Fruit fly (Drosophila melanogaster) whole organism, embryonic: ENCODE results near the gene Atg5.
A peak's percentile ranks its signal among the peaks of the same experiment; 100 is the strongest.

ENCODE experiments used
- Atf6 ChIP-seq: fragments of 200-800 bp; sonication (Bioruptor generic); IDR thresholded peaks from 2 replicates; pipeline ENCODE4 v1.3.6; 2022; ENCODE audit warnings: missing biosample characterization, missing genetic modification characterization
- CG10209 ChIP-seq: fragments of 200-800 bp; sonication (Bioruptor generic); optimal IDR thresholded peaks from 3 replicates; lab custom pipeline; 2017; ENCODE audit warnings: missing biosample characterization, mild to moderate bottlenecking, missing genetic modification characterization, missing genetic modification reagents
- CG10979 ChIP-seq: fragments of 200-800 bp; sonication (Bioruptor generic); optimal IDR thresholded peaks from 2 replicates; lab custom pipeline; 2018; ENCODE audit warnings: missing biosample characterization, mild to moderate bottlenecking, missing genetic modification characterization, moderate library complexity
- CG13775 ChIP-seq: fragments of 200-800 bp; sonication (Bioruptor generic); optimal IDR thresholded peaks from 3 replicates; lab custom pipeline; 2017; ENCODE audit warnings: missing biosample characterization, mild to moderate bottlenecking, missing genetic modification characterization
- CG17361 ChIP-seq: fragments of 200-800 bp; sonication (Bioruptor generic); IDR thresholded peaks from 3 replicates; pipeline ENCODE4 v1.3.6; 2022; ENCODE audit warnings: missing biosample characterization, missing genetic modification characterization
- CG17612 ChIP-seq: fragments of 200-800 bp; sonication (Bioruptor generic); IDR thresholded peaks from 2 replicates; pipeline ENCODE4 v1.3.6; 2022; ENCODE audit warnings: missing biosample characterization, missing genetic modification characterization
- CG18262 ChIP-seq: fragments of 200-800 bp; optimal IDR thresholded peaks from 3 replicates; lab custom pipeline; 2019; ENCODE audit warnings: missing biosample characterization, mild to moderate bottlenecking, missing genetic modification characterization, moderate library complexity
- CG32532 ChIP-seq: fragments of 200-800 bp; sonication (Bioruptor generic); IDR thresholded peaks from 2 replicates; pipeline ENCODE4 v1.3.6; 2022; ENCODE audit warnings: missing biosample characterization, missing genetic modification characterization
- CG42726 ChIP-seq: fragments of 200-800 bp; sonication (Bioruptor generic); IDR thresholded peaks from 2 replicates; pipeline ENCODE4 v1.3.6; 2022; ENCODE audit warnings: missing biosample characterization, missing genetic modification characterization; ENCODE audit not compliant: partially characterized antibody
- CG4404 ChIP-seq: fragments of 200-800 bp; sonication (Bioruptor generic); IDR thresholded peaks from 2 replicates; pipeline ENCODE4 v1.3.6; 2022; ENCODE audit warnings: missing biosample characterization, missing genetic modification characterization
- CG6683 ChIP-seq: fragments of 200-800 bp; sonication (Bioruptor generic); optimal IDR thresholded peaks from 2 replicates; lab custom pipeline; 2017; ENCODE audit warnings: missing biosample characterization, mild to moderate bottlenecking, missing genetic modification characterization, missing genetic modification reagents
- CG8944 ChIP-seq: fragments of 200-800 bp; sonication (Bioruptor generic); optimal IDR thresholded peaks from 3 replicates; lab custom pipeline; 2016; ENCODE audit warnings: missing biosample characterization, missing genetic modification characterization
- CG9727 ChIP-seq: fragments of 200-800 bp; sonication (Bioruptor generic); optimal IDR thresholded peaks from 3 replicates; lab custom pipeline; 2017; ENCODE audit warnings: missing biosample characterization, mild to moderate bottlenecking, missing genetic modification characterization
- Dip3 ChIP-seq: fragments of 200-800 bp; sonication (Bioruptor generic); optimal IDR thresholded peaks from 3 replicates; lab custom pipeline; 2016; ENCODE audit warnings: missing biosample characterization, missing genetic modification characterization
- E2f2 ChIP-seq: fragments of 200-800 bp; sonication (Bioruptor generic); IDR thresholded peaks from 2 replicates; pipeline ENCODE4 v1.3.6; 2022; ENCODE audit warnings: missing biosample characterization, missing genetic modification characterization
- Ets97D ChIP-seq: fragments of 200-800 bp; sonication (Bioruptor generic); optimal IDR thresholded peaks from 3 replicates; lab custom pipeline; 2016; ENCODE audit warnings: missing biosample characterization, missing genetic modification characterization
- Fer3 ChIP-seq: fragments of 200-800 bp; sonication (Bioruptor generic); optimal IDR thresholded peaks from 2 replicates; lab custom pipeline; 2018; ENCODE audit warnings: missing biosample characterization, mild to moderate bottlenecking, missing genetic modification characterization, moderate library complexity
- H2.0 ChIP-seq: fragments of 200-800 bp; sonication (Bioruptor generic); IDR thresholded peaks from 2 replicates; pipeline ENCODE4 v1.3.6; 2022; ENCODE audit warnings: missing biosample characterization, missing genetic modification characterization
- Hsf ChIP-seq: fragments of 200-800 bp; sonication (Bioruptor generic); optimal IDR thresholded peaks from 3 replicates; lab custom pipeline; 2016; ENCODE audit warnings: missing biosample characterization, missing genetic modification characterization
- MBD-R2 ChIP-seq: fragments of 200-800 bp; sonication (Bioruptor generic); IDR thresholded peaks from 2 replicates; pipeline ENCODE4 v1.3.6; 2022; ENCODE audit warnings: missing biosample characterization, missing genetic modification characterization
- Nf-YA ChIP-seq: fragments of 200-800 bp; sonication (Bioruptor generic); IDR thresholded peaks from 2 replicates; pipeline ENCODE4 v1.3.6; 2022; ENCODE audit warnings: missing biosample characterization, missing genetic modification characterization
- Oli ChIP-seq: fragments of 200-800 bp; sonication (Bioruptor generic); optimal IDR thresholded peaks from 2 replicates; lab custom pipeline; 2018; ENCODE audit warnings: missing biosample characterization, mild to moderate bottlenecking, missing genetic modification characterization, moderate library complexity
- Rfx ChIP-seq: fragments of 200-800 bp; sonication (Bioruptor generic); IDR thresholded peaks from 2 replicates; pipeline ENCODE4 v1.3.6; 2022; ENCODE audit warnings: missing biosample characterization, missing genetic modification characterization
- Xrp1 ChIP-seq: fragments of 200-800 bp; sonication (Bioruptor generic); IDR thresholded peaks from 2 replicates; pipeline ENCODE4 v1.3.6; 2022; ENCODE audit warnings: missing biosample characterization, missing genetic modification characterization
- bsh ChIP-seq, 2 experiments: fragments of 200-800 bp; sonication (Bioruptor generic); optimal IDR thresholded peaks; 2 replicates each; lab custom pipeline; 2017 to 2018; ENCODE audit warnings: mild to moderate bottlenecking in 2 of 2, missing biosample characterization in 2 of 2, missing genetic modification characterization in 2 of 2, moderate library complexity in 1 of 2
- chm ChIP-seq: fragments of 200-800 bp; sonication (Bioruptor generic); IDR thresholded peaks from 2 replicates; pipeline ENCODE4 v1.3.6; 2022; ENCODE audit warnings: missing biosample characterization, missing genetic modification characterization
- gcm ChIP-seq: fragments of 200-800 bp; sonication (Bioruptor generic); optimal IDR thresholded peaks from 2 replicates; lab custom pipeline; 2019; ENCODE audit warnings: missing biosample characterization, mild to moderate bottlenecking, missing genetic modification characterization, moderate library complexity
- grau ChIP-seq: fragments of 200-800 bp; optimal IDR thresholded peaks from 3 replicates; lab custom pipeline; 2019; ENCODE audit warnings: missing biosample characterization, mild to moderate bottlenecking, missing genetic modification characterization, moderate library complexity
- grn ChIP-seq: fragments of 200-800 bp; sonication (Bioruptor generic); optimal IDR thresholded peaks from 3 replicates; lab custom pipeline; 2017; ENCODE audit warnings: missing biosample characterization, missing genetic modification characterization
- h ChIP-seq: fragments of >200 bp; optimal IDR thresholded peaks from 2 replicates; lab custom pipeline; 2017
- hbn ChIP-seq: fragments of 200-800 bp; sonication (Bioruptor generic); IDR thresholded peaks from 2 replicates; pipeline ENCODE4 v1.3.6; 2022; ENCODE audit warnings: missing biosample characterization, missing genetic modification characterization; ENCODE audit not compliant: partially characterized antibody
- kay ChIP-seq: fragments of 200-800 bp; sonication (Bioruptor generic); optimal IDR thresholded peaks from 2 replicates; lab custom pipeline; 2016; ENCODE audit warnings: missing biosample characterization, missing genetic modification characterization
- kni ChIP-seq: fragments of 200-800 bp; sonication (Bioruptor generic); optimal IDR thresholded peaks from 3 replicates; lab custom pipeline; 2017; ENCODE audit warnings: mild to moderate bottlenecking, missing biosample characterization, missing genetic modification reagents, missing genetic modification characterization
- knrl ChIP-seq: fragments of 200-800 bp; sonication (Bioruptor generic); IDR thresholded peaks from 3 replicates; pipeline ENCODE4 v1.3.6; 2022; ENCODE audit warnings: missing biosample characterization, missing genetic modification characterization; ENCODE audit not compliant: partially characterized antibody
- lilli ChIP-seq: fragments of 200-800 bp; sonication (Bioruptor generic); optimal IDR thresholded peaks from 3 replicates; lab custom pipeline; 2016; ENCODE audit warnings: missing biosample characterization, missing genetic modification characterization
- lmd ChIP-seq: fragments of 200-800 bp; sonication (Bioruptor generic); IDR thresholded peaks from 2 replicates; pipeline ENCODE4 v1.3.6; 2022; ENCODE audit warnings: missing biosample characterization, missing genetic modification characterization
- nmo ChIP-seq: fragments of 200-800 bp; sonication (Bioruptor generic); optimal IDR thresholded peaks from 2 replicates; lab custom pipeline; 2018; ENCODE audit warnings: missing biosample characterization, mild to moderate bottlenecking, missing genetic modification characterization, moderate library complexity
- pan ChIP-seq, 4 experiments: fragments of >200 bp in 3 of 4; fragments of 200-800 bp in 1 of 4; sonication (Bioruptor generic) in 1 of 4; optimal IDR thresholded peaks in 3 of 4; IDR thresholded peaks in 1 of 4; 2 replicates each; pipeline versions ENCODE4 v1.3.6 to Lab custom; 2017 to 2022; ENCODE audit warnings: missing biosample characterization in 2 of 4, missing genetic modification characterization in 2 of 4, mixed read lengths in 1 of 4
- seq ChIP-seq: fragments of 200-800 bp; sonication (Bioruptor generic); IDR thresholded peaks from 2 replicates; pipeline ENCODE4 v1.3.6; 2022; ENCODE audit warnings: missing biosample characterization, missing genetic modification characterization
- slou ChIP-seq: fragments of 200-800 bp; sonication (Bioruptor generic); optimal IDR thresholded peaks from 3 replicates; lab custom pipeline; 2016; ENCODE audit warnings: missing biosample characterization, missing genetic modification characterization
- tap ChIP-seq: fragments of 200-800 bp; optimal IDR thresholded peaks from 3 replicates; lab custom pipeline; 2019; ENCODE audit warnings: missing biosample characterization, mild to moderate bottlenecking, missing genetic modification characterization, moderate library complexity
- trh ChIP-seq: fragments of 200-800 bp; sonication (Bioruptor generic); optimal IDR thresholded peaks from 2 replicates; lab custom pipeline; 2016; ENCODE audit warnings: missing biosample characterization, missing genetic modification characterization
- twi ChIP-seq: fragments of 200-800 bp; optimal IDR thresholded peaks from 2 replicates; lab custom pipeline; 2019; ENCODE audit warnings: missing biosample characterization, mild to moderate bottlenecking, missing genetic modification characterization, moderate library complexity
- unc-4 ChIP-seq: fragments of 200-800 bp; sonication (Bioruptor generic); IDR thresholded peaks from 2 replicates; pipeline ENCODE4 v1.3.6; 2022; ENCODE audit warnings: missing biosample characterization, missing genetic modification characterization; ENCODE audit not compliant: partially characterized antibody
- vvl ChIP-seq: fragments of 200-800 bp; sonication (Bioruptor generic); IDR thresholded peaks from 2 replicates; pipeline ENCODE4 v1.3.6; 2022; ENCODE audit warnings: missing biosample characterization, missing genetic modification characterization
- wek ChIP-seq: fragments of 200-800 bp; sonication (Bioruptor generic); optimal IDR thresholded peaks from 3 replicates; lab custom pipeline; 2018; ENCODE audit warnings: missing biosample characterization, mild to moderate bottlenecking, missing genetic modification characterization, moderate library complexity
- zfh2 ChIP-seq: fragments of 200-800 bp; sonication (Bioruptor generic); optimal IDR thresholded peaks from 2 replicates; lab custom pipeline; 2016; ENCODE audit warnings: missing biosample characterization, missing genetic modification characterization

Gene Atg5

dm6 chrX:7299399-7300355, 23.9 kb downstream of the Atg5 start (continued):
- TF ChIP-seq CG8944 (GFP tag; lab: Kevin White, UChicago) (peak; percentile 21), knrl (GFP tag; lab: Robert Waterston, UW) (no peak), lilli (GFP tag; lab: Kevin White, UChicago) (peak; percentile 41), bsh (GFP tag; optimal IDR thresholded peaks at IDR 0.05; lab: Kevin White, UChicago) (peak; percentile 26 to 53), vvl (GFP tag; lab: Robert Waterston, UW) (peak; percentile 31), wek (GFP tag; lab: Kevin White, UChicago) (no peak), unc-4 (GFP tag; lab: Robert Waterston, UW) (peak; percentile 26; the same call in 1 of the 2 replicates), slou (no peak), CG4404 (GFP tag; lab: Robert Waterston, UW) (0 out of 2 replicates have a peak, but pooled peaks have one; percentile 27), Xrp1 (GFP tag; lab: Robert Waterston, UW) (peak; percentile 55), zfh2 (GFP tag; lab: Kevin White, UChicago) (peak; percentile 46), CG9727 (GFP tag; lab: Kevin White, UChicago) (peak; percentile 21), CG32532 (peak; percentile 50; the same call in 1 of the 2 replicates), grn (GFP tag; lab: Kevin White, UChicago) (no peak), hbn (GFP tag; lab: Robert Waterston, UW) (0 out of 2 replicates have a peak, but pooled peaks have one; percentile 15), chm (GFP tag; lab: Robert Waterston, UW) (no peak), Atf6 (GFP tag; lab: Robert Waterston, UW) (peak; percentile 34; the same call in 1 of the 2 replicates), tap (tag; lab: Kevin White, UChicago) (peak; percentile 39), Oli (tag; lab: Kevin White, UChicago) (peak; percentile 67), kay (GFP tag; lab: Kevin White, UChicago) (peak; percentile 52), CG10979 (peak; percentile 42), gcm (peak; percentile 22), seq (GFP tag; lab: Robert Waterston, UW) (peak; percentile 45; the same call in 1 of the 2 replicates), Nf-YA (GFP tag; lab: Robert Waterston, UW) (no peak), Fer3 (tag; lab: Kevin White, UChicago) (peak; percentile 47), CG18262 (tag; lab: Kevin White, UChicago) (peak; percentile 61), lmd (GFP tag; lab: Robert Waterston, UW) (peak; percentile 69), CG10209 (GFP tag; lab: Kevin White, UChicago) (peak; percentile 39), h (lab: Kevin White, UChicago) (no peak), Ets97D (GFP tag; lab: Kevin White, UChicago) (no peak), CG17361 (GFP tag; lab: Robert Waterston, UW) (peak; percentile 47; the same call in 2 of the 3 replicates), CG42726 (GFP tag; lab: Robert Waterston, UW) (no peak), Hsf (GFP tag; lab: Kevin White, UChicago) (peak; percentile 30), CG6683 (GFP tag; lab: Kevin White, UChicago) (no peak), grau (peak; percentile 94), nmo (peak; percentile 48), Rfx (peak; percentile 52), H2.0 (GFP tag; lab: Robert Waterston, UW) (peak; percentile 46; the same call in 1 of the 2 replicates), CG17612 (GFP tag; lab: Robert Waterston, UW) (0 out of 2 replicates have a peak, but pooled peaks have one; percentile 32), E2f2 (GFP tag; lab: Robert Waterston, UW) (peak; percentile 27; the same call in 1 of the 2 replicates), MBD-R2 (no peak), CG13775 (GFP tag; lab: Kevin White, UChicago) (no peak), pan (optimal IDR thresholded peaks at IDR 0.05; lab: Kevin White, UChicago) (no peak), pan (GFP tag; optimal IDR thresholded peaks at IDR 0.05 in 1 of 2, IDR thresholded peaks at IDR 0.05 in 1 of 2) (peak in 1 of 2 experiments; percentile 52), kni (GFP tag; lab: Kevin White, UChicago) (peak; percentile 91), trh (no peak), Dip3 (GFP tag; lab: Kevin White, UChicago) (peak; percentile 53), twi (no peak)
